Worm (Caenorhabditis elegans) whole organism, late embryonic: ENCODE measurements around the gene srv-3.

Experiments used
- ceh-48 ChIP-seq: sonication (generic microtip); optimal IDR thresholded peaks from 2 replicates; lab custom pipeline; 2016; ENCODE audit warnings: missing genetic modification characterization, inconsistent platforms, missing compliant biosample characterization
- pax-1 ChIP-seq: fragments of 150-350 bp; optimal IDR thresholded peaks from 2 replicates; lab custom pipeline; 2014; ENCODE audit warnings: missing biosample characterization, missing genetic modification characterization
- tbx-7 ChIP-seq: sonication (generic microtip); optimal IDR thresholded peaks from 2 replicates; lab custom pipeline; 2016; ENCODE audit warnings: missing genotype, missing genetic modification characterization, missing compliant biosample characterization

- no peak for TF ChIP-seq pax-1 (tag; lab: Kevin White, UChicago)
- no peak for TF ChIP-seq tbx-7 (tag; lab: Kevin White, UChicago)
- no peak for TF ChIP-seq ceh-48 (tag; lab: Kevin White, UChicago)
These were observed 42.4 kb downstream of the srv-3 start for ce11 chrV:19666308-19666707.
